Fruit fly (Drosophila melanogaster) whole organism, embryonic: ENCODE measurements around the gene CG7094.

ENCODE experiments used
- CG16779 ChIP-seq: fragments of 200-800 bp; sonication (Bioruptor generic); IDR thresholded peaks from 2 replicates; pipeline ENCODE4 v1.3.6; 2022; ENCODE audit warnings: missing biosample characterization, missing genetic modification characterization
- CG34224 ChIP-seq: fragments of 200-800 bp; sonication (Bioruptor generic); IDR thresholded peaks from 3 replicates; pipeline ENCODE4 v1.3.6; 2022; ENCODE audit warnings: missing biosample characterization, missing genetic modification characterization; ENCODE audit not compliant: partially characterized antibody
- CG3995 ChIP-seq: fragments of 200-800 bp; sonication (Bioruptor generic); optimal IDR thresholded peaks from 3 replicates; lab custom pipeline; 2016; ENCODE audit warnings: missing biosample characterization, missing genetic modification characterization
- CG4282 ChIP-seq: fragments of 200-800 bp; sonication (Bioruptor generic); optimal IDR thresholded peaks from 2 replicates; lab custom pipeline; 2016; ENCODE audit warnings: missing biosample characterization, missing genetic modification characterization
- CHES-1-like ChIP-seq: fragments of 200-800 bp; sonication (Bioruptor generic); optimal IDR thresholded peaks from 2 replicates; lab custom pipeline; 2016; ENCODE audit warnings: missing biosample characterization, missing genetic modification characterization
- Mes4 ChIP-seq: fragments of 200-800 bp; sonication (Bioruptor generic); optimal IDR thresholded peaks from 2 replicates; lab custom pipeline; 2016; ENCODE audit warnings: missing biosample characterization, missing genetic modification characterization
- Scr ChIP-seq: fragments of 200-800 bp; sonication (Bioruptor generic); IDR thresholded peaks from 2 replicates; pipeline ENCODE4 v1.3.6; 2022; ENCODE audit warnings: missing biosample characterization, missing genetic modification characterization; ENCODE audit not compliant: partially characterized antibody
- Trl ChIP-seq, 3 experiments: fragments of >200 bp in 2 of 3; fragments of 200-800 bp in 1 of 3; sonication (Bioruptor generic) in 1 of 3; optimal IDR thresholded peaks; 2 replicates in 1 of 3; 3 replicates in 2 of 3; lab custom pipeline; 2016 to 2017; ENCODE audit warnings: missing biosample characterization in 1 of 3, missing genetic modification characterization in 1 of 3
- cad ChIP-seq: fragments of >200 bp; optimal IDR thresholded peaks from 2 replicates; lab custom pipeline; 2017; ENCODE audit warnings: missing biosample characterization, missing genetic modification characterization
- lilli ChIP-seq: fragments of 200-800 bp; sonication (Bioruptor generic); optimal IDR thresholded peaks from 3 replicates; lab custom pipeline; 2016; ENCODE audit warnings: missing biosample characterization, missing genetic modification characterization
- lov ChIP-seq, 2 experiments: fragments of 200-800 bp in 1 of 2; fragments of >200 bp in 1 of 2; sonication (Bioruptor generic) in 1 of 2; IDR thresholded peaks in 1 of 2; optimal IDR thresholded peaks in 1 of 2; 2 replicates in 1 of 2; 3 replicates in 1 of 2; pipeline versions ENCODE4 v1.3.6 to Lab custom; 2017 to 2022; ENCODE audit warnings: missing biosample characterization in 1 of 2, missing genetic modification characterization in 1 of 2
- mld ChIP-seq: fragments of 200-800 bp; sonication (Bioruptor generic); IDR thresholded peaks from 3 replicates; pipeline ENCODE4 v1.3.6; 2022; ENCODE audit warnings: missing biosample characterization, missing genetic modification characterization; ENCODE audit not compliant: partially characterized antibody
- zen2 ChIP-seq: fragments of 200-800 bp; sonication (Bioruptor generic); IDR thresholded peaks from 3 replicates; pipeline ENCODE4 v1.3.6; 2022; ENCODE audit warnings: missing biosample characterization, missing genetic modification characterization; ENCODE audit not compliant: partially characterized antibody

DNA sequence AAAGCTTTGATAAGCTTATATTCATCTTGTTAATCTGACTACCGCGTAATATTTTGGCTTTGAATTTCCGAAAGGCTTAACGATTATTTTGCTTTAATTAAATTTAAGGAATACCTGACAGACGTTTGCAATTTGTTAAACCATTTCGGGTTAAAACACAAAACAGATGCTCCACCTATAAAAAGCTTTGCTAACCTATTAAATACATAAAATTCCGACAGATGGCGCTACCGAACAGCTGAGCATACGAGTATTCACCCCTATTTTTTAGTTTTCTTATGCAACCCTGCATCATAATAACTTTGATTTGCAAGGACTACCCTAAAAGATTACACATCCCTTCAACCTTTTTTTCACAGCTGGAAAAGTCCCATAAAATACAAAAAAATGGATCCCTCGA lies 34.3 kb upstream of the CG7094 start:
- TF ChIP-seq lov (optimal IDR thresholded peaks at IDR 0.05; lab: Kevin White, UChicago) (no peak), lov (GFP tag; IDR thresholded peaks at IDR 0.05; lab: Robert Waterston, UW) (no peak), CG16779 (GFP tag; lab: Robert Waterston, UW) (no peak), cad (GFP tag; lab: Kevin White, UChicago) (no peak), lilli (no peak), CG3995 (no peak), zen2 (GFP tag; lab: Robert Waterston, UW) (no peak), CHES-1-like (GFP tag; lab: Kevin White, UChicago) (no peak), CG34224 (GFP tag; lab: Robert Waterston, UW) (no peak), mld (GFP tag; lab: Robert Waterston, UW) (no peak), Mes4 (GFP tag; lab: Kevin White, UChicago) (no peak), CG4282 (GFP tag; lab: Kevin White, UChicago) (no peak), Trl (optimal IDR thresholded peaks at IDR 0.05; lab: Kevin White, UChicago) (no peak), Trl (GFP tag; optimal IDR thresholded peaks at IDR 0.05; lab: Kevin White, UChicago) (peak; percentile 40), Scr (no peak)
